Fruit fly (Drosophila melanogaster) whole organism, wandering third instar larva: ENCODE measurements around the gene Taf2.

Experiments
- Abd-B ChIP-seq: fragments of >200 bp; optimal IDR thresholded peaks from 2 replicates; lab custom pipeline; 2017; ENCODE audit warnings: missing biosample characterization, missing genetic modification characterization
- CG32264 ChIP-seq: fragments of 200-800 bp; sonication (Bioruptor generic); optimal IDR thresholded peaks from 2 replicates; lab custom pipeline; 2016; ENCODE audit warnings: missing biosample characterization, missing genetic modification characterization
- CrebA ChIP-seq: fragments of 200-800 bp; sonication (Bioruptor generic); optimal IDR thresholded peaks from 2 replicates; lab custom pipeline; 2016; ENCODE audit warnings: missing biosample characterization, mild to moderate bottlenecking, missing genetic modification characterization, borderline replicate concordance
- Dfd ChIP-seq: fragments of >200 bp; optimal IDR thresholded peaks from 2 replicates; lab custom pipeline; 2017; ENCODE audit warnings: missing biosample characterization, missing genetic modification characterization
- Dif ChIP-seq: fragments of 200-275, 200-300 bp; sonication (Bioruptor generic); optimal IDR thresholded peaks from 2 replicates; lab custom pipeline; 2018; ENCODE audit warnings: missing biosample characterization, missing genetic modification characterization; ENCODE audit not compliant: partially characterized antibody
- GATAd ChIP-seq: sonication (Bioruptor generic); optimal IDR thresholded peaks from 2 replicates; lab custom pipeline; 2016; ENCODE audit warnings: missing biosample characterization, missing genetic modification characterization
- Hnf4 ChIP-seq: fragments of 200-800 bp; sonication (Bioruptor generic); optimal IDR thresholded peaks from 2 replicates; lab custom pipeline; 2016; ENCODE audit warnings: missing biosample characterization, mild to moderate bottlenecking, missing genetic modification characterization
- Jra ChIP-seq: sonication (Bioruptor generic); optimal IDR thresholded peaks from 2 replicates; lab custom pipeline; 2016; ENCODE audit warnings: missing biosample characterization, missing genetic modification characterization
- Myc ChIP-seq: fragments of >200 bp; optimal IDR thresholded peaks from 2 replicates; lab custom pipeline; 2017
- OdsH ChIP-seq: fragments of 200-800 bp; sonication (Bioruptor generic); optimal IDR thresholded peaks from 2 replicates; lab custom pipeline; 2016; ENCODE audit warnings: missing biosample characterization, mild to moderate bottlenecking, missing genetic modification characterization
- Rel ChIP-seq, 2 experiments: fragments of 200-800 bp; sonication (Bioruptor generic) in 1 of 2; optimal IDR thresholded peaks; 2 replicates in 1 of 2; 3 replicates in 1 of 2; lab custom pipeline; 2016 to 2019; ENCODE audit warnings: mild to moderate bottlenecking in 2 of 2, missing biosample characterization in 2 of 2, missing genetic modification characterization in 2 of 2, moderate library complexity in 1 of 2
- dsf ChIP-seq: sonication (Bioruptor generic); optimal IDR thresholded peaks from 2 replicates; lab custom pipeline; 2016; ENCODE audit warnings: missing biosample characterization, missing genetic modification characterization, borderline replicate concordance
- foxo ChIP-seq, 2 experiments: fragments of 200-800 bp; sonication (Bioruptor generic); optimal IDR thresholded peaks; 2 replicates in 1 of 2; 3 replicates in 1 of 2; lab custom pipeline; 2016 to 2017; ENCODE audit warnings: missing biosample characterization in 2 of 2, missing genetic modification characterization in 2 of 2
- h ChIP-seq: fragments of 200-800 bp; sonication (Bioruptor generic); optimal IDR thresholded peaks from 3 replicates; lab custom pipeline; 2016; ENCODE audit warnings: missing biosample characterization, mild to moderate bottlenecking, missing genetic modification characterization
- psq ChIP-seq: fragments of 200-800 bp; sonication (Bioruptor generic); optimal IDR thresholded peaks from 3 replicates; lab custom pipeline; 2017; ENCODE audit warnings: missing biosample characterization, mild to moderate bottlenecking, missing genetic modification characterization, moderate library complexity
- sage ChIP-seq: fragments of 200-800 bp; sonication (Bioruptor generic); optimal IDR thresholded peaks from 2 replicates; lab custom pipeline; 2016; ENCODE audit warnings: missing biosample characterization, mild to moderate bottlenecking, missing genetic modification characterization
- sv ChIP-seq: fragments of 200-800 bp; sonication (Bioruptor generic); optimal IDR thresholded peaks from 3 replicates; lab custom pipeline; 2016; ENCODE audit warnings: missing biosample characterization, missing genetic modification characterization
- tai ChIP-seq: sonication (Bioruptor generic); optimal IDR thresholded peaks from 2 replicates; lab custom pipeline; 2016; ENCODE audit warnings: missing biosample characterization, missing genetic modification characterization
- woc ChIP-seq: sonication (Bioruptor generic); optimal IDR thresholded peaks from 2 replicates; lab custom pipeline; 2016; ENCODE audit warnings: missing biosample characterization, mild to moderate bottlenecking, missing genetic modification characterization

Taf2 gene

dm6 chr3L:9836524-9837047 lies 51.9 kb downstream of the Taf2 start, which contains the start of gene I-2:
Gene I-2 (minus strand): TSS chr3L:9836805.
- no peak for TF ChIP-seq Abd-B (GFP tag; lab: Kevin White, UChicago)
- TF ChIP-seq Dif (GFP tag; lab: Kevin White, UChicago): no peak
- TF ChIP-seq CrebA (GFP tag; lab: Kevin White, UChicago): no peak
- no peak for TF ChIP-seq GATAd (GFP tag; lab: Kevin White, UChicago)
- TF ChIP-seq OdsH (GFP tag; lab: Kevin White, UChicago): no peak
- no peak for TF ChIP-seq sage (GFP tag; lab: Kevin White, UChicago)
- no peak for TF ChIP-seq Rel (GFP tag; optimal IDR thresholded peaks at IDR 0.05; lab: Kevin White, UChicago)
- TF ChIP-seq Rel (tag; optimal IDR thresholded peaks at IDR 0.05; lab: Kevin White, UChicago): no peak
- TF ChIP-seq Myc (lab: Kevin White, UChicago): no peak
- TF ChIP-seq Jra (GFP tag; lab: Kevin White, UChicago): no peak
- TF ChIP-seq psq (GFP tag; lab: Kevin White, UChicago): no peak
- TF ChIP-seq foxo (GFP tag; optimal IDR thresholded peaks at IDR 0.05; lab: Kevin White, UChicago): no peak
- TF ChIP-seq tai: no peak
- no peak for TF ChIP-seq dsf (GFP tag; lab: Kevin White, UChicago)
- no peak for TF ChIP-seq woc
- TF ChIP-seq h (GFP tag; lab: Kevin White, UChicago): no peak
- no peak for TF ChIP-seq Hnf4 (GFP tag; lab: Kevin White, UChicago)
- TF ChIP-seq Dfd: no peak
- no peak for TF ChIP-seq sv (GFP tag; lab: Kevin White, UChicago)
- TF ChIP-seq CG32264 (GFP tag; lab: Kevin White, UChicago): no peak
